Worm (Caenorhabditis elegans) whole organism, L1 larva: ENCODE results near the gene esyt-2.

Experiments used
- blmp-1 ChIP-seq: fragments of 150-350 bp; optimal IDR thresholded peaks from 2 replicates; lab custom pipeline; 2014; ENCODE audit warnings: missing biosample characterization, missing genetic modification characterization
- egl-13 ChIP-seq: sonication (generic microtip); optimal IDR thresholded peaks from 2 replicates; lab custom pipeline; 2016; ENCODE audit warnings: missing genotype, missing genetic modification reagents, missing genetic modification characterization, missing compliant biosample characterization
- elt-2 ChIP-seq: sonication (generic microtip); optimal IDR thresholded peaks from 2 replicates; lab custom pipeline; 2016; ENCODE audit warnings: missing genetic modification characterization, mild to moderate bottlenecking, inconsistent platforms, missing compliant biosample characterization, missing genetic modification reagents
- lin-39 ChIP-seq: fragments of 150-350 bp; optimal IDR thresholded peaks from 2 replicates; lab custom pipeline; 2014; ENCODE audit warnings: missing biosample characterization, missing genetic modification reagents, missing genetic modification characterization
- mep-1 ChIP-seq: fragments of 150-350 bp; optimal IDR thresholded peaks from 2 replicates; lab custom pipeline; 2014; ENCODE audit warnings: missing biosample characterization, missing genetic modification characterization
- nhr-11 ChIP-seq: fragments of 150-350 bp; optimal IDR thresholded peaks from 2 replicates; lab custom pipeline; 2014; ENCODE audit warnings: missing biosample characterization, missing genetic modification characterization
- nhr-237 ChIP-seq: fragments of 150-350 bp; optimal IDR thresholded peaks from 2 replicates; lab custom pipeline; 2014; ENCODE audit warnings: missing biosample characterization, missing genetic modification characterization
- nhr-77 ChIP-seq: fragments of 150-350 bp; optimal IDR thresholded peaks from 2 replicates; lab custom pipeline; 2014; ENCODE audit warnings: missing biosample characterization, missing genetic modification characterization
- pax-3 ChIP-seq: fragments of 200-800 bp; sonication (Bioruptor generic); optimal IDR thresholded peaks from 2 replicates; lab custom pipeline; 2018; ENCODE audit warnings: mild to moderate bottlenecking, missing genetic modification characterization, moderate library complexity, missing compliant biosample characterization
- pqm-1 ChIP-seq: sonication (generic microtip); optimal IDR thresholded peaks from 3 replicates; lab custom pipeline; 2017; ENCODE audit warnings: missing biosample characterization, missing genetic modification characterization
- snpc-4 ChIP-seq: fragments of 150-350 bp; optimal IDR thresholded peaks from 2 replicates; lab custom pipeline; 2014; ENCODE audit warnings: missing biosample characterization, missing genetic modification characterization
- swsn-7 ChIP-seq: sonication (generic microtip); optimal IDR thresholded peaks from 2 replicates; lab custom pipeline; 2016; ENCODE audit warnings: missing genetic modification characterization, missing compliant biosample characterization
- unc-62 ChIP-seq: fragments of 150-350 bp; optimal IDR thresholded peaks from 2 replicates; lab custom pipeline; 2014; ENCODE audit warnings: missing biosample characterization, missing genetic modification reagents, missing genetic modification characterization
- xbp-1 ChIP-seq: sonication (generic microtip); optimal IDR thresholded peaks from 2 replicates; lab custom pipeline; 2016; ENCODE audit warnings: missing genetic modification characterization, missing compliant biosample characterization

- TF ChIP-seq snpc-4 (tag; lab: Kevin White, UChicago) (no peak), lin-39 (tag; lab: Kevin White, UChicago) (no peak), mep-1 (no peak), nhr-11 (tag; lab: Kevin White, UChicago) (no peak), pqm-1 (no peak), nhr-237 (tag; lab: Kevin White, UChicago) (no peak), pax-3 (no peak), nhr-77 (tag; lab: Kevin White, UChicago) (no peak), unc-62 (GFP tag; lab: Kevin White, UChicago) (no peak), elt-2 (tag; lab: Kevin White, UChicago) (no peak), blmp-1 (tag; lab: Kevin White, UChicago) (no peak), xbp-1 (tag; lab: Kevin White, UChicago) (no peak), swsn-7 (tag; lab: Kevin White, UChicago) (no peak), egl-13 (tag; lab: Kevin White, UChicago) (no peak)
Measured at ce11 chrIII:6176172-6176571, 54.6 kb downstream of the esyt-2 start.
